Fruit fly (Drosophila melanogaster): ENCODE measurements around the gene Cyp9f2.

- TF ChIP-seq psq (optimal IDR thresholded peaks at IDR 0.05): no peak
- TF ChIP-seq Myc (optimal IDR thresholded peaks at IDR 0.05): no peak
- TF ChIP-seq Sin3A (optimal IDR thresholded peaks at IDR 0.05): no peak
Observed at dm6 chr3R:12423997-12424396, 18.2 kb upstream of the Cyp9f2 start.
